Worm (Caenorhabditis elegans) whole organism, L4 larva: Measurements from ENCODE around the gene fbxb-15.

Source experiments
- F26F4.8 ChIP-seq: fragments of 200-800 bp; sonication (Bioruptor generic); conservative IDR thresholded peaks from 2 replicates; pipeline ENCODE4 v1.3.6; 2022; ENCODE audit warnings: missing genetic modification characterization, missing compliant biosample characterization
- T20F7.1 ChIP-seq: fragments of 200-800 bp; sonication (Bioruptor generic); optimal IDR thresholded peaks from 2 replicates; lab custom pipeline; 2018; ENCODE audit warnings: mild to moderate bottlenecking, missing genetic modification characterization, missing compliant biosample characterization
- T26A8.4 ChIP-seq: fragments of 200-800 bp; sonication (Bioruptor generic); IDR thresholded peaks from 2 replicates; pipeline ENCODE4 v1.3.6; 2022; ENCODE audit warnings: missing genetic modification characterization, missing compliant biosample characterization
- Y48G9A.11 ChIP-seq: fragments of 200-800 bp; sonication (Bioruptor generic); IDR thresholded peaks from 2 replicates; pipeline ENCODE4 v1.3.6; 2022; ENCODE audit warnings: missing genetic modification reagents, missing genetic modification characterization, missing compliant biosample characterization
- ZK546.5 ChIP-seq, 2 experiments: sonication (generic microtip); optimal IDR thresholded peaks; 2 replicates each; lab custom pipeline; 2017; ENCODE audit warnings: missing biosample characterization in 2 of 2, missing genetic modification characterization in 2 of 2
- aha-1 ChIP-seq: fragments of 150-350 bp; peaks from one replicate; lab custom pipeline; 2014; ENCODE audit warnings: missing biosample characterization, missing genetic modification characterization
- aly-2 ChIP-seq: sonication (generic microtip); optimal IDR thresholded peaks from 2 replicates; lab custom pipeline; 2018; ENCODE audit warnings: missing biosample characterization, missing genetic modification characterization
- ama-1 ChIP-seq: fragments of 150-350 bp; optimal IDR thresholded peaks from 2 replicates; lab custom pipeline; 2014; ENCODE audit warnings: inconsistent platforms, mixed read lengths
- attf-4 ChIP-seq: sonication (generic microtip); optimal IDR thresholded peaks from 3 replicates; lab custom pipeline; 2017; ENCODE audit warnings: missing biosample characterization, missing genetic modification characterization
- ceh-20 ChIP-seq: fragments of 200-800 bp; sonication (Bioruptor generic); IDR thresholded peaks from 2 replicates; pipeline ENCODE4 v1.3.6; 2022; ENCODE audit warnings: missing genetic modification reagents, missing genetic modification characterization, missing compliant biosample characterization
- daf-16 ChIP-seq, 3 experiments: sonication (generic microtip); optimal IDR thresholded peaks; 2 replicates each; lab custom pipeline; 2016 to 2017; ENCODE audit warnings: missing genetic modification characterization in 3 of 3, missing genetic modification reagents in 3 of 3, mild to moderate bottlenecking in 2 of 3, missing compliant biosample characterization in 2 of 3, missing biosample characterization in 1 of 3, moderate library complexity in 1 of 3
- daf-19 ChIP-seq: fragments of 200-800 bp; sonication (Bioruptor generic); conservative IDR thresholded peaks from 2 replicates; pipeline ENCODE4 v1.3.6; 2022; ENCODE audit warnings: missing genetic modification characterization, missing compliant biosample characterization
- daf-8 ChIP-seq: fragments of 200-800 bp; sonication (Bioruptor generic); IDR thresholded peaks from 2 replicates; pipeline ENCODE4 v1.3.6; 2022; ENCODE audit warnings: missing genetic modification characterization, missing compliant biosample characterization
- dmd-6 ChIP-seq: fragments of 200-800 bp; sonication (Bioruptor generic); IDR thresholded peaks from 2 replicates; pipeline ENCODE4 v1.3.6; 2022; ENCODE audit warnings: missing genetic modification reagents, missing genetic modification characterization, missing compliant biosample characterization
- dmd-8 ChIP-seq: fragments of 200-800 bp; sonication (Bioruptor generic); IDR thresholded peaks from 2 replicates; pipeline ENCODE4 v1.3.6; 2022; ENCODE audit warnings: missing genetic modification characterization, missing compliant biosample characterization
- dpl-1 ChIP-seq: fragments of 150-350 bp; optimal IDR thresholded peaks from 2 replicates; lab custom pipeline; 2014; ENCODE audit warnings: missing biosample characterization, missing genetic modification reagents, missing genetic modification characterization
- duxl-1 ChIP-seq: sonication (generic microtip); optimal IDR thresholded peaks from 2 replicates; lab custom pipeline; 2016; ENCODE audit warnings: mild to moderate bottlenecking, missing genetic modification characterization, moderate library complexity, missing compliant biosample characterization; ENCODE audit not compliant: poor library complexity
- egl-43 ChIP-seq: fragments of 200-800 bp; sonication (Bioruptor generic); IDR thresholded peaks from 2 replicates; pipeline ENCODE4 v1.3.6; 2022; ENCODE audit warnings: missing genetic modification reagents, missing genetic modification characterization, missing compliant biosample characterization
- fkh-10 ChIP-seq: fragments of 150-350 bp; optimal IDR thresholded peaks from 2 replicates; lab custom pipeline; 2014; ENCODE audit warnings: missing biosample characterization, missing genetic modification reagents, missing genetic modification characterization
- hif-1 ChIP-seq, 2 experiments: sonication (generic microtip); optimal IDR thresholded peaks; 2 replicates each; lab custom pipeline; 2016 to 2017; ENCODE audit warnings: missing compliant biosample characterization in 2 of 2, missing genetic modification characterization in 2 of 2, missing genetic modification reagents in 2 of 2, missing genotype in 2 of 2, mild to moderate bottlenecking in 1 of 2
- hlh-11 ChIP-seq: fragments of 200-800 bp; sonication (Bioruptor generic); optimal IDR thresholded peaks from 2 replicates; lab custom pipeline; 2018; ENCODE audit warnings: mild to moderate bottlenecking, missing genetic modification characterization, missing compliant biosample characterization
- hmg-1.1 ChIP-seq: fragments of 200-800 bp; sonication (Bioruptor generic); IDR thresholded peaks from 2 replicates; pipeline ENCODE4 v1.3.6; 2022; ENCODE audit warnings: missing genetic modification reagents, missing genetic modification characterization, missing compliant biosample characterization
- madf-9 ChIP-seq: fragments of 200-800 bp; sonication (Bioruptor generic); conservative IDR thresholded peaks from 2 replicates; pipeline ENCODE4 v1.3.6; 2022; ENCODE audit warnings: missing genetic modification reagents, missing genetic modification characterization, missing compliant biosample characterization
- mdl-1 ChIP-seq, 2 experiments: fragments of 150-350 bp in 1 of 2; sonication (generic microtip) in 1 of 2; optimal IDR thresholded peaks; 2 replicates each; lab custom pipeline; 2014 to 2017; ENCODE audit warnings: missing biosample characterization in 2 of 2, missing genetic modification characterization in 2 of 2
- mdt-29 ChIP-seq: fragments of 200-800 bp; sonication (Bioruptor generic); IDR thresholded peaks from 2 replicates; pipeline ENCODE4 v1.3.6; 2022; ENCODE audit warnings: missing genetic modification reagents, missing genetic modification characterization, missing compliant biosample characterization
- mes-2 ChIP-seq: sonication (generic microtip); optimal IDR thresholded peaks from 2 replicates; lab custom pipeline; 2016; ENCODE audit warnings: missing genotype, mild to moderate bottlenecking, missing genetic modification characterization, missing compliant biosample characterization; ENCODE audit not compliant: poor library complexity, severe bottlenecking
- mxl-2 ChIP-seq: fragments of 200-800 bp; sonication (Bioruptor generic); conservative IDR thresholded peaks from 2 replicates; pipeline ENCODE4 v1.3.6; 2022; ENCODE audit warnings: missing genetic modification reagents, missing genetic modification characterization, missing compliant biosample characterization
- nhr-102 ChIP-seq: sonication (generic microtip); optimal IDR thresholded peaks from 2 replicates; lab custom pipeline; 2016; ENCODE audit warnings: mild to moderate bottlenecking, missing genetic modification characterization, moderate library complexity, missing compliant biosample characterization
- nhr-28 ChIP-seq: fragments of 150-350 bp; optimal IDR thresholded peaks from 2 replicates; lab custom pipeline; 2014; ENCODE audit warnings: missing biosample characterization, missing genetic modification characterization
- nhr-41 ChIP-seq: fragments of 200-800 bp; sonication (Bioruptor generic); IDR thresholded peaks from 2 replicates; pipeline ENCODE4 v1.3.6; 2022; ENCODE audit warnings: missing genetic modification reagents, missing genetic modification characterization, missing compliant biosample characterization
- nhr-42 ChIP-seq: fragments of 200-800 bp; sonication (Bioruptor generic); IDR thresholded peaks from 2 replicates; pipeline ENCODE4 v1.3.6; 2022; ENCODE audit warnings: missing genetic modification characterization, missing compliant biosample characterization
- nhr-48 ChIP-seq: sonication (generic microtip); optimal IDR thresholded peaks from 2 replicates; lab custom pipeline; 2016; ENCODE audit warnings: mild to moderate bottlenecking, missing genetic modification characterization, missing compliant biosample characterization
- pha-4 ChIP-seq, 2 experiments: fragments of 150-350 bp in 1 of 2; fragments of 200-800 bp in 1 of 2; sonication (Bioruptor generic) in 1 of 2; IDR thresholded peaks in 1 of 2; optimal IDR thresholded peaks in 1 of 2; 2 replicates each; pipeline versions ENCODE4 v1.3.6 to Lab custom; 2014 to 2022; ENCODE audit warnings: missing genetic modification characterization in 2 of 2, missing genetic modification reagents in 2 of 2, missing biosample characterization in 1 of 2, missing compliant biosample characterization in 1 of 2
- pqm-1 ChIP-seq: sonication (generic microtip); optimal IDR thresholded peaks from 2 replicates; lab custom pipeline; 2017; ENCODE audit warnings: missing biosample characterization, missing genetic modification characterization
- set-16 ChIP-seq: fragments of 200-800 bp; sonication (Bioruptor generic); IDR thresholded peaks from 2 replicates; pipeline ENCODE4 v1.3.6; 2022; ENCODE audit warnings: missing genetic modification reagents, missing genetic modification characterization, missing compliant biosample characterization
- spr-1 ChIP-seq: sonication (generic microtip); optimal IDR thresholded peaks from 2 replicates; lab custom pipeline; 2016; ENCODE audit warnings: mild to moderate bottlenecking, missing genetic modification characterization, missing compliant biosample characterization
- unc-130 ChIP-seq: sonication (generic microtip); optimal IDR thresholded peaks from 2 replicates; lab custom pipeline; 2016; ENCODE audit warnings: missing genetic modification reagents, missing genetic modification characterization, missing compliant biosample characterization
- unc-39 ChIP-seq: sonication (generic microtip); optimal IDR thresholded peaks from 2 replicates; lab custom pipeline; 2017; ENCODE audit warnings: missing biosample characterization, missing genetic modification characterization
- unc-62 ChIP-seq, 3 experiments: fragments of 150-350 bp in 1 of 3; sonication (generic microtip); optimal IDR thresholded peaks in 2 of 3; peaks in 1 of 3; 1 replicate in 1 of 3; 2 replicates in 2 of 3; lab custom pipeline; 2014 to 2017; ENCODE audit warnings: missing biosample characterization in 3 of 3, missing genetic modification characterization in 3 of 3, missing genetic modification reagents in 3 of 3, missing genotype in 1 of 3
- zag-1 ChIP-seq: fragments of 150-350 bp; optimal IDR thresholded peaks from 2 replicates; lab custom pipeline; 2014; ENCODE audit warnings: missing biosample characterization, missing genetic modification characterization
- zfp-3 ChIP-seq: fragments of 200-800 bp; sonication (Bioruptor generic); conservative IDR thresholded peaks from 2 replicates; pipeline ENCODE4 v1.3.6; 2022; ENCODE audit warnings: missing genetic modification reagents, missing genetic modification characterization, missing compliant biosample characterization
- zip-11 ChIP-seq: fragments of 200-800 bp; sonication (Bioruptor generic); IDR thresholded peaks from 2 replicates; pipeline ENCODE4 v1.3.6; 2022; ENCODE audit warnings: missing genetic modification characterization, missing compliant biosample characterization
- zip-2 ChIP-seq: fragments of 150-350 bp; optimal IDR thresholded peaks from 2 replicates; lab custom pipeline; 2014; ENCODE audit warnings: missing biosample characterization, missing genetic modification characterization
- ztf-11 ChIP-seq: fragments of 150-350 bp; optimal IDR thresholded peaks from 2 replicates; lab custom pipeline; 2014; ENCODE audit warnings: missing biosample characterization, missing genetic modification characterization

fbxb-15 gene

DNA sequence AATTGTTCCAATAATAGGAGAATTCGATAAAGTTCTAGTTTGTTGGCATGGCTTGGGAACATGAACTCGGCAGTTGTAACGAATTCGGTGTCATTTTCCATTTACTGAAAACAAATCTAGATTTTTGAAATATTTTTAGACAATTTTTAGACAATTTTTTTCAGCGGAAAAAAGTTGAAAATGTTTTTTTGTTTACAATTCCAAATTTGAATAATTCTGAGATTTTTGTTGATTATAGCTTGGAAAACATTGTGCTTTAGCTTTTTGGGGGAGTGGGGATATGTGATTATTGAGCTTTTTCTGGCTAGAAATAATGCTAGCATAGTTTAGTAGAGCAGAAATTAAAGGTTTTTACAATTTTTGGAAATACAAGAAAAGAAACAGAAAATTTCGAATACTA lies 15.6 kb upstream of the fbxb-15 start, which contains the start of gene srw-97:
TSS of gene srw-97 (minus strand) at position 101 of the 400 bp plus-strand sequence.
- TF ChIP-seq unc-39 (tag; lab: Kevin White, UChicago) (no peak), unc-62 (GFP tag; optimal IDR thresholded peaks at IDR 0.05 in 1 of 2; lab: Kevin White, UChicago) (peak in 1 of 2 experiments; percentile 62), unc-62 (tag; optimal IDR thresholded peaks at IDR 0.05; lab: Kevin White, UChicago) (no peak), hlh-11 (tag; lab: Kevin White, UChicago) (no peak), set-16 (no peak), dmd-8 (GFP tag; lab: Robert Waterston, UW) (no peak)

DNA sequence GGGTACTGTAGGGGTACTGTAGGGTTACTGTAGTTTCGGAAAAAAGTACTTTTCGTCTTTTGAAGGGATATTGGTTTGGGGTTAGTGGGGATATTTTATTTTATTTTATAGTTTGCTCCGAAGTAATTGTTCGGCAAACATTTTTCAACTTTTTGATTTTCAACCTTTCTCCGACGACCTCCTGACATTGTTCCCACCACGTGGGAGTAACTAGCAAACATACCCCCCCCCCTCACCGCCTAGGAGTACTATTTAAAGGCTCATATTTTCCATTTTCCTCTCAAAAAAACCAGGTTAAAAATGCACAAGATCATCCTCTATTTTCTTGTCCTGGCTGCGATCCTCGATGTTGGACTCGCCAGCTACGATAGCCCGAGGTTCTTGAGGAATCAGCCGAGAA lies 12.7 kb upstream of the fbxb-15 start, which contains the start of gene srlf-29:
TSS of gene srlf-29 (plus strand) at position 301 of the 400 bp plus-strand sequence.
- TF ChIP-seq aly-2 (no peak), zip-2 (no peak), unc-62 (GFP tag; optimal IDR thresholded peaks at IDR 0.05 in 1 of 2; lab: Kevin White, UChicago) (peak in 1 of 2 experiments; percentile 49), unc-62 (tag; optimal IDR thresholded peaks at IDR 0.05; lab: Kevin White, UChicago) (no peak), nhr-42 (GFP tag; lab: Robert Waterston, UW) (no peak), dpl-1 (GFP tag; lab: Kevin White, UChicago) (no peak), nhr-48 (tag; lab: Kevin White, UChicago) (no peak)

DNA sequence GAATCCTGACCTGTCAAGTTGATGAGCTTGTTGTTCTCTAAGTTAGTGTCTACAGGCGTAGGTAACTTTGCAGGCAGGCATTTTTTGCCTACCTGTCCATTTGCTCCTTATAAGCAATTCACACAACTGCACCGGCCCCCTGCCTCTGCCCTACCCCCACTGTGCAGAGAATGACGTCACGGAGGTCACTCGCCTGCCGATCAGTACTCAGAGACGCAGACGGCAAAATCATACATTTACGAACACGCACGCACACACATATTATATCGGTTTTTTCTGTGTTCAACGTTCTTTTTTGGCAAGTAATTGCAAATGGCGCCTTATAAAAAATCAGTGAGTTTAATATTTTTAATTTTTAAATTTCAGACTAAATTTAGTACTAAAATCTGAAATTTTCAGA lies 10.2 kb upstream of the fbxb-15 start, which contains the start of gene duxl-1:
TSS of gene duxl-1 (plus strand) at position 184 of the 400 bp plus-strand sequence.
- no peak for TF ChIP-seq zag-1
- TF ChIP-seq ama-1 (lab: Kevin White, UChicago), result no peak
- TF ChIP-seq ztf-11 (tag; lab: Kevin White, UChicago), result no peak
- TF ChIP-seq attf-4 (tag; lab: Kevin White, UChicago), result no peak
- no peak for TF ChIP-seq madf-9 (GFP tag; lab: Robert Waterston, UW)
- no peak for TF ChIP-seq fkh-10 (GFP tag; lab: Kevin White, UChicago)
- TF ChIP-seq spr-1 (tag; lab: Kevin White, UChicago), result no peak
- peak in 1 of 2 experiments; percentile 2 for TF ChIP-seq mdl-1 (tag; optimal IDR thresholded peaks at IDR 0.05; lab: Kevin White, UChicago)
- TF ChIP-seq hif-1 (tag; optimal IDR thresholded peaks at IDR 0.05; lab: Kevin White, UChicago), result peak in 1 of 2 experiments; percentile 86
- TF ChIP-seq zip-11, result no peak
- TF ChIP-seq pha-4 (GFP tag; IDR thresholded peaks at IDR 0.05; lab: Robert Waterston, UW), result no peak
- TF ChIP-seq pha-4 (tag; optimal IDR thresholded peaks at IDR 0.05; lab: Kevin White, UChicago), result no peak
- TF ChIP-seq dmd-6 (GFP tag; lab: Robert Waterston, UW), result peak; percentile 76
- TF ChIP-seq nhr-41 (GFP tag; lab: Robert Waterston, UW), result peak; percentile 50; the same call in 1 of the 2 replicates
- peak; percentile 16 for TF ChIP-seq pqm-1 (tag; lab: Kevin White, UChicago)
- TF ChIP-seq nhr-102 (tag; lab: Kevin White, UChicago), result peak; percentile 11
- no peak for TF ChIP-seq T26A8.4
- no peak for TF ChIP-seq aly-2
- TF ChIP-seq mxl-2 (GFP tag; lab: Robert Waterston, UW), result no peak
- peak; percentile 65 for TF ChIP-seq hlh-11 (tag; lab: Kevin White, UChicago)
- TF ChIP-seq nhr-48 (tag; lab: Kevin White, UChicago), result peak; percentile 6
- TF ChIP-seq hmg-1.1 (GFP tag; lab: Robert Waterston, UW), result peak; percentile 33; the same call in 1 of the 2 replicates
- TF ChIP-seq daf-19, result no peak
- no peak for TF ChIP-seq T20F7.1 (GFP tag; lab: Kevin White, UChicago)
- no peak for TF ChIP-seq set-16
- TF ChIP-seq duxl-1 (tag; lab: Kevin White, UChicago), result peak; percentile 88
- TF ChIP-seq daf-8 (GFP tag; lab: Robert Waterston, UW), result no peak
- peak; percentile 36 for TF ChIP-seq nhr-28 (tag; lab: Kevin White, UChicago)
- no peak for TF ChIP-seq F26F4.8
- TF ChIP-seq ZK546.5 (tag; optimal IDR thresholded peaks at IDR 0.05; lab: Kevin White, UChicago), result no peak
- TF ChIP-seq Y48G9A.11, result no peak
- TF ChIP-seq ceh-20 (GFP tag; lab: Robert Waterston, UW), result no peak
- no peak for TF ChIP-seq zfp-3 (GFP tag; lab: Robert Waterston, UW)
- TF ChIP-seq mes-2 (tag; lab: Kevin White, UChicago), result peak; percentile 71
- TF ChIP-seq aha-1 (tag; lab: Kevin White, UChicago), result peak; percentile 93
- no peak for TF ChIP-seq unc-130 (GFP tag; lab: Kevin White, UChicago)
- no peak for TF ChIP-seq mdt-29
- TF ChIP-seq daf-16 (GFP tag; optimal IDR thresholded peaks at IDR 0.05; lab: Kevin White, UChicago), result no peak
- no peak for TF ChIP-seq daf-16 (tag; optimal IDR thresholded peaks at IDR 0.05; lab: Kevin White, UChicago)
- no peak for TF ChIP-seq egl-43 (GFP tag; lab: Robert Waterston, UW)
- TF ChIP-seq zip-2, result no peak
- no peak for TF ChIP-seq unc-39 (tag; lab: Kevin White, UChicago)
